Worm (Caenorhabditis elegans) whole organism, young adult: ENCODE results near the gene arrd-7.

ENCODE experiments used
- B0336.3 ChIP-seq: fragments of 200-800 bp; sonication (Bioruptor generic); IDR thresholded peaks from 2 replicates; pipeline ENCODE4 v1.3.6; 2022; ENCODE audit warnings: missing genetic modification characterization, missing compliant biosample characterization
- F10E7.11 ChIP-seq: sonication (generic microtip); optimal IDR thresholded peaks from 2 replicates; lab custom pipeline; 2017; ENCODE audit warnings: mild to moderate bottlenecking, missing genetic modification characterization, moderate library complexity, missing compliant biosample characterization
- F49E8.2 ChIP-seq: sonication (generic microtip); optimal IDR thresholded peaks from 3 replicates; lab custom pipeline; 2017; ENCODE audit warnings: missing genetic modification characterization, mild to moderate bottlenecking, missing compliant biosample characterization, antibody characterized with exemption, moderate library complexity; ENCODE audit not compliant: insufficient read depth
- K12H6.12 ChIP-seq: fragments of 200-800 bp; sonication (Bioruptor generic); optimal IDR thresholded peaks from 2 replicates; lab custom pipeline; 2018; ENCODE audit warnings: mild to moderate bottlenecking, missing genetic modification characterization, missing compliant biosample characterization
- T26A5.8 ChIP-seq: sonication (generic microtip); optimal IDR thresholded peaks from 2 replicates; lab custom pipeline; 2016; ENCODE audit warnings: missing genetic modification characterization, missing compliant biosample characterization
- attf-3 ChIP-seq: fragments of 200-800 bp; sonication (Bioruptor generic); conservative IDR thresholded peaks from 2 replicates; pipeline ENCODE4 v1.3.6; 2022; ENCODE audit warnings: missing genetic modification reagents, missing genetic modification characterization, missing compliant biosample characterization
- lag-1 ChIP-seq: fragments of 200-800 bp; sonication (Bioruptor generic); IDR thresholded peaks from 2 replicates; pipeline ENCODE4 v1.3.6; 2022; ENCODE audit warnings: missing genetic modification reagents, missing genetic modification characterization, missing compliant biosample characterization
- nhr-179 ChIP-seq: sonication (generic microtip); optimal IDR thresholded peaks from 2 replicates; lab custom pipeline; 2016; ENCODE audit warnings: mild to moderate bottlenecking, missing genetic modification characterization, missing compliant biosample characterization
- rpc-1 ChIP-seq, 2 experiments: fragments of 150-350 bp in 1 of 2; sonication (generic microtip) in 1 of 2; optimal IDR thresholded peaks; 2 replicates each; lab custom pipeline; 2014 to 2018; ENCODE audit warnings: missing biosample characterization in 1 of 2, missing genetic modification characterization in 1 of 2, missing genetic modification reagents in 1 of 2, missing genotype in 1 of 2

DNA sequence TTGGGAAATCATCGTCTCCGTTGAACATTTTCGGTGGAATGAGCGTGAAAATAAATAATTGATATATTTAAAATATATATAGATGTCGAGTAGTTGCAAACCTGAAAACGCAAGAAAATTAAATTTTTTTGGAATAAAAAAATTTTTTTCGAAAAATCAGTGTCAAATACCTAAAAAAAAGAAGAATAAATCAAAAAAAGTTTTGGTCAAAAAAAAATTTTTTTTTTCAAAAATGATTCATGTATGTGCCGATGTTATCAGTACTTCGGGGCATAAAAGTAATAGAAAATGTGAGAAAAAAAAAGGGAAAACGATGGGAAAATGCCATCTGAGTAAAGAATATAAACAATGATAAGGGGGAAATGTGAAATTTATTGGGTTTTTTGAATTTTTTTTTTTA lies 37.5 kb upstream of the arrd-7 start, which contains the start of gene Y17G7B.17:
- TF ChIP-seq K12H6.12 (no peak), B0336.3 (GFP tag; lab: Robert Waterston, UW) (no peak), lag-1 (GFP tag; lab: Robert Waterston, UW) (no peak), nhr-179 (no peak), rpc-1 (optimal IDR thresholded peaks at IDR 0.05; lab: Kevin White, UChicago) (no peak), rpc-1 (tag; optimal IDR thresholded peaks at IDR 0.05; lab: Kevin White, UChicago) (no peak), F10E7.11 (no peak), attf-3 (GFP tag; lab: Robert Waterston, UW) (no peak), T26A5.8 (tag; lab: Kevin White, UChicago) (no peak), F49E8.2 (tag; lab: Kevin White, UChicago) (no peak)
